Worm (Caenorhabditis elegans) whole organism, L4 larva: Measurements from ENCODE around the gene K01G5.10.

ENCODE experiments used
- F49E8.2 ChIP-seq: sonication (generic microtip); optimal IDR thresholded peaks from 2 replicates; lab custom pipeline; 2016; ENCODE audit warnings: missing compliant biosample characterization, mild to moderate bottlenecking, missing genetic modification characterization, borderline replicate concordance
- ceh-62 ChIP-seq: sonication (generic microtip); optimal IDR thresholded peaks from 2 replicates; lab custom pipeline; 2017; ENCODE audit warnings: missing biosample characterization, missing genetic modification characterization
- daf-8 ChIP-seq: fragments of 200-800 bp; sonication (Bioruptor generic); IDR thresholded peaks from 2 replicates; pipeline ENCODE4 v1.3.6; 2022; ENCODE audit warnings: missing genetic modification characterization, missing compliant biosample characterization
- dpl-1 ChIP-seq: fragments of 150-350 bp; optimal IDR thresholded peaks from 2 replicates; lab custom pipeline; 2014; ENCODE audit warnings: missing biosample characterization, missing genetic modification reagents, missing genetic modification characterization
- dve-1 ChIP-seq: sonication (generic microtip); optimal IDR thresholded peaks from 2 replicates; lab custom pipeline; 2017; ENCODE audit warnings: antibody characterized with exemption, mild to moderate bottlenecking, missing genetic modification characterization, missing compliant biosample characterization; ENCODE audit not compliant: insufficient read depth
- hmg-1.1 ChIP-seq: fragments of 200-800 bp; sonication (Bioruptor generic); IDR thresholded peaks from 2 replicates; pipeline ENCODE4 v1.3.6; 2022; ENCODE audit warnings: missing genetic modification reagents, missing genetic modification characterization, missing compliant biosample characterization
- lin-15B ChIP-seq: fragments of 150-350 bp; sonication (generic microtip); optimal IDR thresholded peaks from 3 replicates; lab custom pipeline; 2014; ENCODE audit warnings: missing biosample characterization, missing genetic modification characterization
- saeg-2 ChIP-seq: fragments of 200-800 bp; sonication (Bioruptor generic); IDR thresholded peaks from 2 replicates; pipeline ENCODE4 v1.3.6; 2022; ENCODE audit warnings: missing genetic modification reagents, missing genetic modification characterization, missing compliant biosample characterization
- snpc-4 ChIP-seq: fragments of 150-350 bp; optimal IDR thresholded peaks from 2 replicates; lab custom pipeline; 2014; ENCODE audit warnings: missing biosample characterization, missing genetic modification characterization
- spr-1 ChIP-seq: sonication (generic microtip); optimal IDR thresholded peaks from 2 replicates; lab custom pipeline; 2016; ENCODE audit warnings: mild to moderate bottlenecking, missing genetic modification characterization, missing compliant biosample characterization
- zag-1 ChIP-seq: fragments of 150-350 bp; optimal IDR thresholded peaks from 2 replicates; lab custom pipeline; 2014; ENCODE audit warnings: missing biosample characterization, missing genetic modification characterization

- TF ChIP-seq F49E8.2 (tag; lab: Kevin White, UChicago) (no peak), snpc-4 (tag; lab: Kevin White, UChicago) (no peak), spr-1 (tag; lab: Kevin White, UChicago) (no peak), lin-15B (tag; lab: Kevin White, UChicago) (no peak), saeg-2 (no peak), zag-1 (tag; lab: Kevin White, UChicago) (no peak), daf-8 (GFP tag; lab: Robert Waterston, UW) (no peak), hmg-1.1 (GFP tag; lab: Robert Waterston, UW) (peak; percentile 64; the same call in 1 of the 2 replicates), dpl-1 (peak; percentile 34), ceh-62 (tag; lab: Kevin White, UChicago) (no peak), dve-1 (tag; lab: Kevin White, UChicago) (no peak)
These were observed 49.6 kb upstream of the K01G5.10 start for ce11 chrIII:10807956-10808355.
